Fruit fly (Drosophila melanogaster) whole organism, embryonic: ENCODE results near the gene hob.

Source experiments
- Asciz ChIP-seq: fragments of 200-800 bp; sonication (Bioruptor generic); optimal IDR thresholded peaks from 2 replicates; lab custom pipeline; 2017; ENCODE audit warnings: missing biosample characterization, mild to moderate bottlenecking, missing genetic modification characterization, missing genetic modification reagents
- Atf-2 ChIP-seq: fragments of 200-800 bp; sonication (Bioruptor generic); optimal IDR thresholded peaks from 2 replicates; lab custom pipeline; 2016; ENCODE audit warnings: missing biosample characterization, missing genetic modification characterization
- Atf6 ChIP-seq: fragments of 200-800 bp; sonication (Bioruptor generic); IDR thresholded peaks from 2 replicates; pipeline ENCODE4 v1.3.6; 2022; ENCODE audit warnings: missing biosample characterization, missing genetic modification characterization
- CG14441 ChIP-seq: fragments of 200-800 bp; sonication (Bioruptor generic); IDR thresholded peaks from 2 replicates; pipeline ENCODE4 v1.3.6; 2022; ENCODE audit warnings: missing biosample characterization, missing genetic modification characterization
- CG1832 ChIP-seq: fragments of 200-800 bp; sonication (Bioruptor generic); optimal IDR thresholded peaks from 2 replicates; lab custom pipeline; 2017; ENCODE audit warnings: missing biosample characterization, mild to moderate bottlenecking, missing genetic modification characterization, inconsistent platforms
- CG2712 ChIP-seq: fragments of 200-800 bp; optimal IDR thresholded peaks from 3 replicates; lab custom pipeline; 2019; ENCODE audit warnings: missing biosample characterization, mild to moderate bottlenecking, missing genetic modification characterization, moderate library complexity
- CG3163 ChIP-seq: fragments of 200-800 bp; sonication (Bioruptor generic); optimal IDR thresholded peaks from 3 replicates; lab custom pipeline; 2016; ENCODE audit warnings: missing biosample characterization, missing genetic modification characterization
- CG33557 ChIP-seq: fragments of 200-800 bp; sonication (Bioruptor generic); optimal IDR thresholded peaks from 2 replicates; lab custom pipeline; 2019; ENCODE audit warnings: missing biosample characterization, mild to moderate bottlenecking, missing genetic modification characterization, moderate library complexity
- CG3726 ChIP-seq: fragments of 200-800 bp; sonication (Bioruptor generic); IDR thresholded peaks from 3 replicates; pipeline ENCODE4, ENCODE4 v1.3.6; 2022; ENCODE audit warnings: missing biosample characterization, missing genetic modification characterization
- CG4424 ChIP-seq: fragments of 200-800 bp; sonication (Bioruptor generic); optimal IDR thresholded peaks from 3 replicates; lab custom pipeline; 2016; ENCODE audit warnings: missing biosample characterization, missing genetic modification characterization
- CG6654 ChIP-seq: fragments of 200-800 bp; sonication (Bioruptor generic); optimal IDR thresholded peaks from 2 replicates; lab custom pipeline; 2017; ENCODE audit warnings: missing biosample characterization, mild to moderate bottlenecking, missing genetic modification characterization
- CG6683 ChIP-seq: fragments of 200-800 bp; sonication (Bioruptor generic); optimal IDR thresholded peaks from 2 replicates; lab custom pipeline; 2017; ENCODE audit warnings: missing biosample characterization, mild to moderate bottlenecking, missing genetic modification characterization, missing genetic modification reagents
- CG6813 ChIP-seq: fragments of 200-800 bp; sonication (Bioruptor generic); optimal IDR thresholded peaks from 2 replicates; lab custom pipeline; 2017; ENCODE audit warnings: missing biosample characterization, missing genetic modification characterization, mild to moderate bottlenecking, moderate library complexity, missing genetic modification reagents
- CHES-1-like ChIP-seq: fragments of 200-800 bp; sonication (Bioruptor generic); optimal IDR thresholded peaks from 2 replicates; lab custom pipeline; 2016; ENCODE audit warnings: missing biosample characterization, missing genetic modification characterization
- Dbx ChIP-seq: fragments of 200-800 bp; sonication (Bioruptor generic); IDR thresholded peaks from 3 replicates; pipeline ENCODE4 v1.3.6; 2022; ENCODE audit warnings: missing biosample characterization, missing genetic modification characterization
- GATAe ChIP-seq: fragments of 200-800 bp; sonication (Bioruptor generic); conservative IDR thresholded peaks from 2 replicates; pipeline ENCODE4 v1.3.6; 2022; ENCODE audit warnings: missing biosample characterization, missing genetic modification characterization
- Kr ChIP-seq: fragments of 200-800 bp; sonication (Bioruptor generic); optimal IDR thresholded peaks from 2 replicates; lab custom pipeline; 2017; ENCODE audit warnings: missing biosample characterization, mild to moderate bottlenecking, missing genetic modification characterization
- Lim3 ChIP-seq: fragments of 200-800 bp; sonication (Bioruptor generic); IDR thresholded peaks from 2 replicates; pipeline ENCODE4 v1.3.6; 2022; ENCODE audit warnings: missing biosample characterization, missing genetic modification characterization
- NFAT ChIP-seq: fragments of 200-800 bp; sonication (Bioruptor generic); IDR thresholded peaks from 2 replicates; pipeline ENCODE4 v1.3.6; 2022; ENCODE audit warnings: missing biosample characterization, missing genetic modification characterization
- Neu2 ChIP-seq: fragments of 200-800 bp; sonication (Bioruptor generic); optimal IDR thresholded peaks from 3 replicates; lab custom pipeline; 2016; ENCODE audit warnings: missing biosample characterization, missing genetic modification characterization, borderline replicate concordance
- NfI ChIP-seq: fragments of 200-800 bp; sonication (Bioruptor generic); optimal IDR thresholded peaks from 3 replicates; lab custom pipeline; 2018; ENCODE audit warnings: missing biosample characterization, mild to moderate bottlenecking, missing genetic modification characterization, moderate library complexity
- Oaz ChIP-seq: fragments of 200-800 bp; sonication (Bioruptor generic); IDR thresholded peaks from 2 replicates; pipeline ENCODE4 v1.3.6; 2022; ENCODE audit warnings: missing biosample characterization, missing genetic modification characterization
- Poxn ChIP-seq: fragments of 200-800 bp; sonication (Bioruptor generic); IDR thresholded peaks from 2 replicates; pipeline ENCODE4 v1.3.6; 2022; ENCODE audit warnings: missing biosample characterization, missing genetic modification characterization
- Ptx1 ChIP-seq: fragments of 200-800 bp; sonication (Bioruptor generic); IDR thresholded peaks from 2 replicates; pipeline ENCODE4 v1.3.6; 2022; ENCODE audit warnings: missing biosample characterization, missing genetic modification characterization
- Rfx ChIP-seq: fragments of 200-800 bp; sonication (Bioruptor generic); IDR thresholded peaks from 2 replicates; pipeline ENCODE4 v1.3.6; 2022; ENCODE audit warnings: missing biosample characterization, missing genetic modification characterization
- amos ChIP-seq: fragments of 200-800 bp; sonication (Bioruptor generic); IDR thresholded peaks from 2 replicates; pipeline ENCODE4 v1.3.6; 2022; ENCODE audit warnings: missing biosample characterization, missing genetic modification characterization; ENCODE audit not compliant: partially characterized antibody
- ap ChIP-seq: fragments of 200-800 bp; sonication (Bioruptor generic); IDR thresholded peaks from 2 replicates; pipeline ENCODE4 v1.3.6; 2022; ENCODE audit warnings: missing biosample characterization, missing genetic modification characterization
- az2 ChIP-seq: fragments of 200-800 bp; sonication (Bioruptor generic); optimal IDR thresholded peaks from 3 replicates; lab custom pipeline; 2016; ENCODE audit warnings: missing biosample characterization, missing genetic modification characterization
- dmrt11E ChIP-seq: fragments of 200-800 bp; sonication (Bioruptor generic); optimal IDR thresholded peaks from 3 replicates; lab custom pipeline; 2018; ENCODE audit warnings: missing biosample characterization, mild to moderate bottlenecking, missing genetic modification characterization, moderate library complexity
- ems ChIP-seq: fragments of 200-800 bp; sonication (Bioruptor generic); optimal IDR thresholded peaks from 3 replicates; lab custom pipeline; 2016; ENCODE audit warnings: missing biosample characterization, missing genetic modification characterization
- esg ChIP-seq: fragments of 200-800 bp; sonication (Bioruptor generic); conservative IDR thresholded peaks from 2 replicates; pipeline ENCODE4 v1.3.6; 2022; ENCODE audit warnings: missing biosample characterization, missing genetic modification characterization
- eyg ChIP-seq: fragments of 200-800 bp; sonication (Bioruptor generic); optimal IDR thresholded peaks from 3 replicates; lab custom pipeline; 2016; ENCODE audit warnings: missing biosample characterization, missing genetic modification characterization
- fd96Cb ChIP-seq: fragments of 200-800 bp; sonication (Bioruptor generic); optimal IDR thresholded peaks from 2 replicates; lab custom pipeline; 2018; ENCODE audit warnings: missing biosample characterization, mild to moderate bottlenecking, missing genetic modification characterization, moderate library complexity
- gcm2 ChIP-seq: fragments of 200-800 bp; sonication (Bioruptor generic); optimal IDR thresholded peaks from 2 replicates; lab custom pipeline; 2016; ENCODE audit warnings: missing biosample characterization, missing genetic modification characterization
- grau ChIP-seq: fragments of 200-800 bp; optimal IDR thresholded peaks from 3 replicates; lab custom pipeline; 2019; ENCODE audit warnings: missing biosample characterization, mild to moderate bottlenecking, missing genetic modification characterization, moderate library complexity
- inv ChIP-seq: fragments of 200-800 bp; sonication (Bioruptor generic); IDR thresholded peaks from 2 replicates; pipeline ENCODE4 v1.3.6; 2022; ENCODE audit warnings: missing biosample characterization, missing genetic modification characterization; ENCODE audit not compliant: partially characterized antibody
- jumu ChIP-seq: fragments of 200-800 bp; sonication (Bioruptor generic); optimal IDR thresholded peaks from 3 replicates; lab custom pipeline; 2016; ENCODE audit warnings: missing biosample characterization, missing genetic modification characterization
- knrl ChIP-seq: fragments of 200-800 bp; sonication (Bioruptor generic); IDR thresholded peaks from 3 replicates; pipeline ENCODE4 v1.3.6; 2022; ENCODE audit warnings: missing biosample characterization, missing genetic modification characterization; ENCODE audit not compliant: partially characterized antibody
- nau ChIP-seq: fragments of 200-800 bp; sonication (Bioruptor generic); optimal IDR thresholded peaks from 3 replicates; lab custom pipeline; 2017; ENCODE audit warnings: missing biosample characterization, mild to moderate bottlenecking, missing genetic modification characterization, missing genetic modification reagents
- pfk ChIP-seq: fragments of 200-800 bp; sonication (Bioruptor generic); optimal IDR thresholded peaks from 2 replicates; lab custom pipeline; 2018; ENCODE audit warnings: missing biosample characterization, mild to moderate bottlenecking, missing genetic modification characterization, moderate library complexity
- phol ChIP-seq: fragments of 200-800 bp; sonication (Bioruptor generic); optimal IDR thresholded peaks from 3 replicates; lab custom pipeline; 2018; ENCODE audit warnings: missing biosample characterization, mild to moderate bottlenecking, missing genetic modification characterization, moderate library complexity
- pita ChIP-seq: fragments of 200-800 bp; sonication (Bioruptor generic); optimal IDR thresholded peaks from 2 replicates; lab custom pipeline; 2017; ENCODE audit warnings: missing biosample characterization, mild to moderate bottlenecking, missing genetic modification characterization
- prd ChIP-seq, 3 experiments: fragments of >200 bp in 2 of 3; fragments of 200-800 bp in 1 of 3; sonication (Bioruptor generic) in 1 of 3; optimal IDR thresholded peaks in 2 of 3; IDR thresholded peaks in 1 of 3; 2 replicates in 2 of 3; 3 replicates in 1 of 3; pipeline versions ENCODE4 v1.3.6 to Lab custom; 2017 to 2022; ENCODE audit warnings: missing biosample characterization in 1 of 3, missing genetic modification characterization in 1 of 3
- ranshi ChIP-seq: fragments of 200-800 bp; sonication (Bioruptor generic); IDR thresholded peaks from 2 replicates; pipeline ENCODE4 v1.3.6; 2022; ENCODE audit warnings: missing biosample characterization, missing genetic modification characterization
- sd ChIP-seq: fragments of 200-800 bp; sonication (Bioruptor generic); optimal IDR thresholded peaks from 3 replicates; lab custom pipeline; 2018; ENCODE audit warnings: missing biosample characterization, mild to moderate bottlenecking, missing genetic modification characterization, moderate library complexity
- tgo ChIP-seq: fragments of 200-800 bp; sonication (Bioruptor generic); IDR thresholded peaks from 3 replicates; pipeline ENCODE4 v1.3.6; 2022; ENCODE audit warnings: missing biosample characterization, missing genetic modification characterization
- toy ChIP-seq: fragments of 200-800 bp; sonication (Bioruptor generic); IDR thresholded peaks from 2 replicates; pipeline ENCODE4 v1.3.6; 2022; ENCODE audit warnings: missing biosample characterization, missing genetic modification characterization
- trh ChIP-seq: fragments of 200-800 bp; sonication (Bioruptor generic); optimal IDR thresholded peaks from 2 replicates; lab custom pipeline; 2016; ENCODE audit warnings: missing biosample characterization, missing genetic modification characterization
- vnd ChIP-seq: fragments of 200-800 bp; sonication (Bioruptor generic); IDR thresholded peaks from 3 replicates; pipeline ENCODE4 v1.3.6; 2022; ENCODE audit warnings: missing biosample characterization, missing genetic modification characterization; ENCODE audit not compliant: partially characterized antibody

hob gene

dm6 chr3L:3178530-3179096 lies 40.1 kb downstream of the hob start, which contains the start of the genes MnM and Girdin (continued):
- TF ChIP-seq CG6654 (GFP tag; lab: Kevin White, UChicago) (no peak), az2 (peak; percentile 56), nau (GFP tag; lab: Kevin White, UChicago) (no peak), Kr (GFP tag; lab: Kevin White, UChicago) (no peak), dmrt11E (tag; lab: Kevin White, UChicago) (peak; percentile 38), CG6683 (no peak), Rfx (GFP tag; lab: Robert Waterston, UW) (peak; percentile 75), gcm2 (no peak), ranshi (peak; percentile 54; the same call in 1 of the 2 replicates), pita (GFP tag; lab: Kevin White, UChicago) (no peak), toy (GFP tag; lab: Robert Waterston, UW) (no peak), CHES-1-like (GFP tag; lab: Kevin White, UChicago) (peak; percentile 86), vnd (GFP tag; lab: Robert Waterston, UW) (peak; percentile 86), Dbx (peak; percentile 61), Lim3 (no peak), CG6813 (GFP tag; lab: Kevin White, UChicago) (no peak), phol (peak; percentile 65), prd (optimal IDR thresholded peaks at IDR 0.05; lab: Kevin White, UChicago) (no peak), prd (GFP tag; IDR thresholded peaks at IDR 0.05; lab: Robert Waterston, UW) (peak; percentile 53; the same call in 1 of the 3 replicates), CG3726 (GFP tag; lab: Robert Waterston, UW) (no peak), CG1832 (GFP tag; lab: Kevin White, UChicago) (no peak), Atf-2 (peak; percentile 70), CG33557 (GFP tag; lab: Kevin White, UChicago) (peak; percentile 40), CG4424 (GFP tag; lab: Kevin White, UChicago) (peak; percentile 59), NFAT (GFP tag; lab: Robert Waterston, UW) (peak; percentile 62; the same call in 1 of the 2 replicates), tgo (GFP tag; lab: Robert Waterston, UW) (peak; percentile 21; the same call in 1 of the 3 replicates), Atf6 (GFP tag; lab: Robert Waterston, UW) (no peak; the same call in 1 of the 2 replicates), Ptx1 (no peak), eyg (no peak), CG14441 (GFP tag; lab: Robert Waterston, UW) (0 out of 2 replicates have a peak, but pooled peaks have one; percentile 19), Neu2 (GFP tag; lab: Kevin White, UChicago) (peak; percentile 50), jumu (GFP tag; lab: Kevin White, UChicago) (peak; percentile 86), sd (peak; percentile 91), amos (peak; percentile 79), trh (GFP tag; lab: Kevin White, UChicago) (peak; percentile 17), ems (GFP tag; lab: Kevin White, UChicago) (peak; percentile 50), grau (peak; percentile 74), CG3163 (GFP tag; lab: Kevin White, UChicago) (peak; percentile 77), ap (no peak), fd96Cb (tag; lab: Kevin White, UChicago) (peak; percentile 16), NfI (GFP tag; lab: Kevin White, UChicago) (peak; percentile 53), knrl (GFP tag; lab: Robert Waterston, UW) (peak; percentile 88), GATAe (GFP tag; lab: Robert Waterston, UW) (no peak), Oaz (no peak), pfk (GFP tag; lab: Kevin White, UChicago) (no peak), CG2712 (tag; lab: Kevin White, UChicago) (peak; percentile 55), Poxn (GFP tag; lab: Robert Waterston, UW) (peak; percentile 10; the same call in 1 of the 2 replicates), Asciz (GFP tag; lab: Kevin White, UChicago) (no peak), inv (GFP tag; lab: Robert Waterston, UW) (peak; percentile 87), esg (peak; percentile 42)
